Fruit fly (Drosophila melanogaster): Measurements from ENCODE around the gene hdm.

The hdm gene

dm6 chrX:7944772-7945722, 25.1 kb upstream of the hdm start:
- no peak for TF ChIP-seq Myc (optimal IDR thresholded peaks at IDR 0.05)
- no peak for TF ChIP-seq h (optimal IDR thresholded peaks at IDR 0.05)
- TF ChIP-seq ttk (optimal IDR thresholded peaks at IDR 0.05) = no peak
- no peak for TF ChIP-seq psq (optimal IDR thresholded peaks at IDR 0.05)
- TF ChIP-seq insv (optimal IDR thresholded peaks at IDR 0.05) = no peak
- no peak for TF ChIP-seq Sin3A (optimal IDR thresholded peaks at IDR 0.05)

- no peak for TF ChIP-seq psq (optimal IDR thresholded peaks at IDR 0.05)
- TF ChIP-seq Sin3A (optimal IDR thresholded peaks at IDR 0.05) = no peak
- TF ChIP-seq ttk (optimal IDR thresholded peaks at IDR 0.05) = no peak
- TF ChIP-seq h (optimal IDR thresholded peaks at IDR 0.05) = no peak
- TF ChIP-seq Myc (optimal IDR thresholded peaks at IDR 0.05) = no peak
- no peak for TF ChIP-seq insv (optimal IDR thresholded peaks at IDR 0.05)
These were observed 24.3 kb upstream of the hdm start for dm6 chrX:7944151-7944713.

dm6 chrX:7938482-7938804, 18.5 kb upstream of the hdm start:
- no peak for TF ChIP-seq h (optimal IDR thresholded peaks at IDR 0.05)

- TF ChIP-seq ttk (optimal IDR thresholded peaks at IDR 0.05) (no peak), psq (optimal IDR thresholded peaks at IDR 0.05) (no peak), h (optimal IDR thresholded peaks at IDR 0.05) (no peak), insv (optimal IDR thresholded peaks at IDR 0.05) (no peak), Sin3A (optimal IDR thresholded peaks at IDR 0.05) (no peak), Myc (optimal IDR thresholded peaks at IDR 0.05) (no peak)
These were observed 17.9 kb upstream of the hdm start for dm6 chrX:7937588-7938481.

dm6 chrX:7935798-7936572, 16.1 kb upstream of the hdm start, which contains the start of gene Ubr3:
Gene Ubr3 (plus strand): TSS chrX:7935896.
- TF ChIP-seq Myc (optimal IDR thresholded peaks at IDR 0.05) (no peak), ttk (optimal IDR thresholded peaks at IDR 0.05) (no peak), h (optimal IDR thresholded peaks at IDR 0.05) (no peak), Sin3A (optimal IDR thresholded peaks at IDR 0.05) (no peak), psq (optimal IDR thresholded peaks at IDR 0.05) (no peak), insv (optimal IDR thresholded peaks at IDR 0.05) (no peak)

- TF ChIP-seq Sin3A (optimal IDR thresholded peaks at IDR 0.05) (no peak), Myc (optimal IDR thresholded peaks at IDR 0.05) (no peak), insv (optimal IDR thresholded peaks at IDR 0.05) (no peak), ttk (optimal IDR thresholded peaks at IDR 0.05) (no peak), h (optimal IDR thresholded peaks at IDR 0.05) (no peak), psq (optimal IDR thresholded peaks at IDR 0.05) (no peak)
These were observed 14.7 kb upstream of the hdm start, which contains the start of gene RpS14b for dm6 chrX:7934679-7935078. Gene RpS14b (plus strand): TSS chrX:7934898.

dm6 chrX:7933210-7933915, 13.4 kb upstream of the hdm start, which contains the start of the genes Dhdds and RpS14a:
Gene Dhdds (minus strand): TSS chrX:7933351.
Gene RpS14a (plus strand): TSS chrX:7933742.
- TF ChIP-seq h (optimal IDR thresholded peaks at IDR 0.05) (no peak), ttk (optimal IDR thresholded peaks at IDR 0.05) (no peak), insv (optimal IDR thresholded peaks at IDR 0.05) (no peak), Myc (optimal IDR thresholded peaks at IDR 0.05) (no peak), Sin3A (optimal IDR thresholded peaks at IDR 0.05) (no peak), psq (optimal IDR thresholded peaks at IDR 0.05) (no peak)

dm6 chrX:7931028-7931549, 11.2 kb upstream of the hdm start, which contains the start of gene mahe:
Gene mahe (minus strand): TSS chrX:7931382.
- TF ChIP-seq Sin3A (optimal IDR thresholded peaks at IDR 0.05) (no peak), ttk (optimal IDR thresholded peaks at IDR 0.05) (no peak)

dm6 chrX:7930236-7931027, 10.5 kb upstream of the hdm start:
- TF ChIP-seq h (optimal IDR thresholded peaks at IDR 0.05) = no peak
- TF ChIP-seq Myc (optimal IDR thresholded peaks at IDR 0.05) = no peak
- TF ChIP-seq ttk (optimal IDR thresholded peaks at IDR 0.05) = no peak
- no peak for TF ChIP-seq psq (optimal IDR thresholded peaks at IDR 0.05)
- no peak for TF ChIP-seq insv (optimal IDR thresholded peaks at IDR 0.05)

- TF ChIP-seq psq (optimal IDR thresholded peaks at IDR 0.05) (no peak), h (optimal IDR thresholded peaks at IDR 0.05) (no peak), ttk (optimal IDR thresholded peaks at IDR 0.05) (no peak), Myc (optimal IDR thresholded peaks at IDR 0.05) (no peak), Sin3A (optimal IDR thresholded peaks at IDR 0.05) (no peak), insv (optimal IDR thresholded peaks at IDR 0.05) (no peak)
These were observed 5.0 kb upstream of the hdm start for dm6 chrX:7924913-7925312.

All from Kc167 (cell line).